Worm (Caenorhabditis elegans): ENCODE measurements around the gene sri-57.
"Not testable (repeated sequence)": the region's sequence is repeated elsewhere in the genome, so short reads cannot be mapped to it uniquely, and the experiment has no call there.

ce11 chrII:2672320-2672719 is at the start of gene sri-57:
- TF ChIP-seq T22C8.4 (GFP tag; IDR thresholded peaks at IDR 0.05); ref-1 (GFP tag; conservative IDR thresholded peaks at IDR 0.05): not testable (repeated sequence)
